Worm (Caenorhabditis elegans) whole organism, L1 larva: ENCODE data around the gene F13H8.3.

Source experiments
- C16A3.4 ChIP-seq: fragments of 150-350 bp; optimal IDR thresholded peaks from 2 replicates; lab custom pipeline; 2014; ENCODE audit warnings: missing biosample characterization, missing genetic modification characterization
- F16B12.6 ChIP-seq: fragments of 150-350 bp; optimal IDR thresholded peaks from 2 replicates; lab custom pipeline; 2014; ENCODE audit warnings: missing biosample characterization, missing genetic modification characterization
- alr-1 ChIP-seq: fragments of 200-800 bp; sonication (Bioruptor generic); optimal IDR thresholded peaks from 2 replicates; lab custom pipeline; 2018; ENCODE audit warnings: borderline replicate concordance, mild to moderate bottlenecking, missing genetic modification characterization, missing compliant biosample characterization
- aly-2 ChIP-seq: fragments of 150-350 bp; optimal IDR thresholded peaks from 2 replicates; lab custom pipeline; 2014; ENCODE audit warnings: missing biosample characterization, missing genetic modification characterization
- ama-1 ChIP-seq: fragments of 150-350 bp; optimal IDR thresholded peaks from 2 replicates; lab custom pipeline; 2014
- ceh-88 ChIP-seq: fragments of 200-800 bp; sonication (Bioruptor generic); IDR thresholded peaks from 2 replicates; pipeline ENCODE4 v1.3.6; 2022; ENCODE audit warnings: missing genetic modification characterization, missing compliant biosample characterization
- dpl-1 ChIP-seq, 3 experiments: fragments of 150-350 bp in 2 of 3; sonication (generic microtip) in 1 of 3; optimal IDR thresholded peaks; 2 replicates each; lab custom pipeline; 2014 to 2017; ENCODE audit warnings: missing biosample characterization in 3 of 3, missing genetic modification characterization in 3 of 3, missing genetic modification reagents in 3 of 3
- efl-3 ChIP-seq: fragments of 200-800 bp; sonication (Bioruptor generic); optimal IDR thresholded peaks from 2 replicates; lab custom pipeline; 2018; ENCODE audit warnings: mild to moderate bottlenecking, missing genetic modification characterization, missing compliant biosample characterization
- elt-2 ChIP-seq: sonication (generic microtip); optimal IDR thresholded peaks from 2 replicates; lab custom pipeline; 2016; ENCODE audit warnings: missing genetic modification characterization, mild to moderate bottlenecking, inconsistent platforms, missing compliant biosample characterization, missing genetic modification reagents
- elt-3 ChIP-seq, 6 experiments: fragments of 150-350 bp in 1 of 6; sonication (generic microtip); optimal IDR thresholded peaks; 2 replicates each; lab custom pipeline; 2017 to 2018; ENCODE audit warnings: missing biosample characterization in 6 of 6, missing genetic modification characterization in 6 of 6, inconsistent platforms in 1 of 6
- hlh-4 ChIP-seq: sonication (generic microtip); optimal IDR thresholded peaks from 2 replicates; lab custom pipeline; 2016; ENCODE audit warnings: mild to moderate bottlenecking, missing genetic modification characterization, missing compliant biosample characterization
- irx-1 ChIP-seq: sonication (generic microtip); optimal IDR thresholded peaks from 2 replicates; lab custom pipeline; 2016; ENCODE audit warnings: missing genetic modification characterization, missing compliant biosample characterization
- isw-1 ChIP-seq: fragments of 200-800 bp; sonication (Bioruptor generic); IDR thresholded peaks from 2 replicates; pipeline ENCODE4 v1.3.6; 2022; ENCODE audit warnings: missing genetic modification characterization, missing compliant biosample characterization
- jun-1 ChIP-seq: fragments of 150-350 bp; optimal IDR thresholded peaks from 2 replicates; lab custom pipeline; 2014; ENCODE audit warnings: missing biosample characterization, missing genetic modification reagents, missing genetic modification characterization
- lin-13 ChIP-seq: fragments of 150-350 bp; optimal IDR thresholded peaks from 2 replicates; lab custom pipeline; 2014; ENCODE audit warnings: missing biosample characterization, missing genetic modification reagents, missing genetic modification characterization
- lin-14 ChIP-seq: fragments of 200-800 bp; sonication (Bioruptor generic); optimal IDR thresholded peaks from 2 replicates; lab custom pipeline; 2018; ENCODE audit warnings: mild to moderate bottlenecking, missing genetic modification characterization, moderate library complexity, missing compliant biosample characterization
- lin-15B ChIP-seq: fragments of 150-350 bp; sonication (generic microtip); optimal IDR thresholded peaks from 3 replicates; lab custom pipeline; 2014; ENCODE audit warnings: missing biosample characterization, missing genetic modification characterization
- lir-3 ChIP-seq: sonication (generic microtip); optimal IDR thresholded peaks from 2 replicates; lab custom pipeline; 2016; ENCODE audit warnings: mild to moderate bottlenecking, missing genetic modification characterization, moderate library complexity, missing compliant biosample characterization; ENCODE audit not compliant: poor library complexity
- mdl-1 ChIP-seq, 2 experiments: fragments of 150-350 bp; optimal IDR thresholded peaks; 2 replicates each; lab custom pipeline; 2014 to 2017; ENCODE audit warnings: missing biosample characterization in 2 of 2, missing genetic modification characterization in 2 of 2, inconsistent platforms in 1 of 2
- mep-1 ChIP-seq: fragments of 150-350 bp; optimal IDR thresholded peaks from 2 replicates; lab custom pipeline; 2014; ENCODE audit warnings: missing biosample characterization, missing genetic modification characterization
- nhr-11 ChIP-seq: fragments of 150-350 bp; optimal IDR thresholded peaks from 2 replicates; lab custom pipeline; 2014; ENCODE audit warnings: missing biosample characterization, missing genetic modification characterization
- nhr-19 ChIP-seq: fragments of 200-800 bp; sonication (Bioruptor generic); conservative IDR thresholded peaks from 2 replicates; pipeline ENCODE4 v1.3.6; 2022; ENCODE audit warnings: missing genetic modification characterization, missing compliant biosample characterization
- nhr-71 ChIP-seq: sonication (generic microtip); optimal IDR thresholded peaks from 2 replicates; lab custom pipeline; 2016; ENCODE audit warnings: mild to moderate bottlenecking, missing genetic modification characterization, moderate library complexity, missing compliant biosample characterization
- nhr-77 ChIP-seq: fragments of 150-350 bp; optimal IDR thresholded peaks from 2 replicates; lab custom pipeline; 2014; ENCODE audit warnings: missing biosample characterization, missing genetic modification characterization
- nhr-90 ChIP-seq: sonication (generic microtip); optimal IDR thresholded peaks from 2 replicates; lab custom pipeline; 2016; ENCODE audit warnings: mild to moderate bottlenecking, missing genetic modification characterization, missing compliant biosample characterization; ENCODE audit not compliant: poor library complexity
- pag-3 ChIP-seq: sonication (generic microtip); optimal IDR thresholded peaks from 2 replicates; lab custom pipeline; 2017; ENCODE audit warnings: missing genetic modification characterization, mild to moderate bottlenecking, missing compliant biosample characterization, antibody characterized with exemption, borderline replicate concordance; ENCODE audit not compliant: insufficient read depth
- pqm-1 ChIP-seq: sonication (generic microtip); optimal IDR thresholded peaks from 3 replicates; lab custom pipeline; 2017; ENCODE audit warnings: missing biosample characterization, missing genetic modification characterization
- skn-1 ChIP-seq: fragments of 150-350 bp; optimal IDR thresholded peaks from 2 replicates; lab custom pipeline; 2014; ENCODE audit warnings: missing biosample characterization, missing genetic modification characterization
- snpc-4 ChIP-seq: fragments of 150-350 bp; optimal IDR thresholded peaks from 2 replicates; lab custom pipeline; 2014; ENCODE audit warnings: missing biosample characterization, missing genetic modification characterization
- sox-4 ChIP-seq: sonication (generic microtip); optimal IDR thresholded peaks from 2 replicates; lab custom pipeline; 2016; ENCODE audit warnings: missing genetic modification characterization, missing compliant biosample characterization
- sptf-1 ChIP-seq: fragments of 150-350 bp; optimal IDR thresholded peaks from 2 replicates; lab custom pipeline; 2014; ENCODE audit warnings: missing biosample characterization, missing genetic modification characterization
- sup-37 ChIP-seq: fragments of 200-800 bp; sonication (Bioruptor generic); optimal IDR thresholded peaks from 2 replicates; lab custom pipeline; 2018; ENCODE audit warnings: mild to moderate bottlenecking, missing genetic modification characterization, missing compliant biosample characterization
- unc-30 ChIP-seq: sonication (generic microtip); optimal IDR thresholded peaks from 2 replicates; lab custom pipeline; 2017; ENCODE audit warnings: missing biosample characterization, missing genetic modification characterization
- unc-62 ChIP-seq: fragments of 150-350 bp; optimal IDR thresholded peaks from 2 replicates; lab custom pipeline; 2014; ENCODE audit warnings: missing biosample characterization, missing genetic modification reagents, missing genetic modification characterization
- unc-86 ChIP-seq: sonication (generic microtip); optimal IDR thresholded peaks from 2 replicates; lab custom pipeline; 2016; ENCODE audit warnings: missing genetic modification characterization, missing compliant biosample characterization
- unc-98 ChIP-seq: fragments of 200-800 bp; sonication (Bioruptor generic); IDR thresholded peaks from 2 replicates; pipeline ENCODE4 v1.3.6; 2022; ENCODE audit warnings: missing genetic modification characterization, missing compliant biosample characterization
- vab-15 ChIP-seq: sonication (generic microtip); optimal IDR thresholded peaks from 2 replicates; lab custom pipeline; 2017; ENCODE audit warnings: missing genotype, mild to moderate bottlenecking, missing genetic modification characterization, missing compliant biosample characterization
- xbp-1 ChIP-seq: sonication (generic microtip); optimal IDR thresholded peaks from 2 replicates; lab custom pipeline; 2016; ENCODE audit warnings: missing genetic modification characterization, missing compliant biosample characterization
- ztf-4 ChIP-seq: fragments of 150-350 bp; optimal IDR thresholded peaks from 2 replicates; lab custom pipeline; 2014; ENCODE audit warnings: missing biosample characterization, missing genetic modification characterization

The F13H8.3 gene

DNA sequence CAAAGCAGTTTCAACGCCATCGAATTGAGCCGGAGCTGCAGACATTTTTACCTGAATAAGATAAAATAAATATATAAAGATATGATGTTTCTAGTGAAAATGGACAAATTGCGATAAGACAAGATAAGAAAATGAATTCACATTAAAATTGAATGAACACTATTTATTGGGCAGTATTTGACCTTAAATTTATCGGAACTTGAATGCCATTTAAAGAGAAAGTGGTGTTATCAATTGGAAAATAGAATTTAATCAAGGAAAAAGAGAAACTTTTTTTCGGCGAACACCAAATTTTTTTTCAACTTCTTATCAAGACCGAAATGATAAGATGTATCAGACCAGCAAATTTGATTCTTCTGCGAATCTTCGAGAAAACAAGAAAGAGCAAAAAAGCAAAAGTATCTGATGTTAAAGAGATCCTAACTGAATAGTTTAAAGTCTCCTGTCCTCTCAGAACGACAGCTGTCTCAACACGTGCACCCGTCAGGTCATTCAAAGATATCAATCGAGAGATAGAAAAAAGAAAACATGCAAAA, 26.3 kb downstream of the F13H8.3 start, which contains the start of gene upb-1 (continued):
- TF ChIP-seq unc-86 (tag; lab: Kevin White, UChicago) (no peak), nhr-77 (tag; lab: Kevin White, UChicago) (no peak), pqm-1 (tag; lab: Kevin White, UChicago) (no peak), aly-2 (tag; lab: Kevin White, UChicago) (no peak), lir-3 (tag; lab: Kevin White, UChicago) (no peak), alr-1 (tag; lab: Kevin White, UChicago) (no peak), lin-13 (GFP tag; lab: Kevin White, UChicago) (no peak), hlh-4 (tag; lab: Kevin White, UChicago) (no peak), ztf-4 (tag; lab: Kevin White, UChicago) (no peak), mep-1 (tag; lab: Kevin White, UChicago) (peak; percentile 21), skn-1 (tag; lab: Kevin White, UChicago) (no peak), jun-1 (tag; lab: Kevin White, UChicago) (no peak), lin-15B (tag; lab: Kevin White, UChicago) (no peak), efl-3 (GFP tag; lab: Kevin White, UChicago) (no peak), sptf-1 (tag; lab: Kevin White, UChicago) (no peak), sox-4 (tag; lab: Kevin White, UChicago) (no peak), elt-2 (tag; lab: Kevin White, UChicago) (peak; percentile 32), snpc-4 (no peak), nhr-11 (tag; lab: Kevin White, UChicago) (no peak), xbp-1 (tag; lab: Kevin White, UChicago) (no peak), isw-1 (GFP tag; lab: Robert Waterston, UW) (no peak), vab-15 (no peak), nhr-90 (tag; lab: Kevin White, UChicago) (no peak), nhr-19 (GFP tag; lab: Robert Waterston, UW) (peak; percentile 64), pag-3 (tag; lab: Kevin White, UChicago) (no peak), lin-14 (GFP tag; lab: Kevin White, UChicago) (peak; percentile 72), sup-37 (no peak), ceh-88 (GFP tag; lab: Robert Waterston, UW) (no peak), unc-30 (no peak), C16A3.4 (tag; lab: Kevin White, UChicago) (no peak), mdl-1 (tag; optimal IDR thresholded peaks at IDR 0.05; lab: Kevin White, UChicago) (peak in 1 of 2 experiments; percentile 64)

DNA sequence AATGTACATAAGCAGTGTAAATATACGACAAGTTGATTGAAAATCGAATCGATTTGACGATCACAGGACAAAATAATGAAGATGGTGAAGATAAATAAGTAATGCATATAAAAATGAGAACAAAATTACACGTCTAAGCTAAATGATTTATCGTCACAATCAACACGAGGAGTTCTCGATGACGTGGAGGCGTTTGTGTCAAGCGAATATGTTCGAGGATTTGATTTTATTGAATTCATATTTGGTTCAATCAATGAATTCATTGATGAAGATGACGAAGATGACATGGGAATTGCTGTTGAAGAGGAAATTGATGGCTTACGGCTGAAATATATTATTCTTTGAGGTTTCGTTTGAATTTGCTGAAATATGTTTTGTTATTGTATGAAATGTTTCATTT, 28.7 kb downstream of the F13H8.3 start, which contains the start of gene nyn-3:
nyn-3 (minus strand) TSS at position 101 of the 400 bp plus-strand sequence.
- no peak for TF ChIP-seq ama-1 (lab: Kevin White, UChicago)
- no peak for TF ChIP-seq nhr-71 (tag; lab: Kevin White, UChicago)
- TF ChIP-seq F16B12.6 (tag; lab: Kevin White, UChicago), result no peak
- TF ChIP-seq elt-3 (tag; optimal IDR thresholded peaks at IDR 0.05; lab: Kevin White, UChicago), result no peak
- TF ChIP-seq elt-2 (tag; lab: Kevin White, UChicago), result no peak
- no peak for TF ChIP-seq efl-3 (GFP tag; lab: Kevin White, UChicago)
- TF ChIP-seq unc-98 (GFP tag; lab: Robert Waterston, UW), result no peak
- TF ChIP-seq alr-1 (tag; lab: Kevin White, UChicago), result no peak
- no peak for TF ChIP-seq unc-62 (GFP tag; lab: Kevin White, UChicago)
- TF ChIP-seq irx-1 (tag; lab: Kevin White, UChicago), result no peak
- no peak for TF ChIP-seq nhr-90 (tag; lab: Kevin White, UChicago)
- no peak for TF ChIP-seq dpl-1 (GFP tag; optimal IDR thresholded peaks at IDR 0.05; lab: Kevin White, UChicago)
- no peak for TF ChIP-seq jun-1 (tag; lab: Kevin White, UChicago)
